Fruit fly (Drosophila melanogaster) whole organism, prepupa: ENCODE results near the gene CG31776.

Experiments
- Blimp-1 ChIP-seq: fragments of 200-800 bp; sonication (Bioruptor generic); optimal IDR thresholded peaks from 3 replicates; lab custom pipeline; 2017; ENCODE audit warnings: missing biosample characterization, missing genetic modification characterization, mild to moderate bottlenecking, moderate library complexity, missing genetic modification reagents
- CG10669 ChIP-seq: fragments of 200-800 bp; sonication (Bioruptor generic); optimal IDR thresholded peaks from 3 replicates; lab custom pipeline; 2018; ENCODE audit warnings: missing biosample characterization, mild to moderate bottlenecking, missing genetic modification characterization, moderate library complexity
- CG11294 ChIP-seq: fragments of 200-800 bp; sonication (Bioruptor generic); IDR thresholded peaks from 2 replicates; pipeline ENCODE4 v1.3.6; 2022; ENCODE audit warnings: missing biosample characterization, missing genetic modification characterization
- CG11762 ChIP-seq: fragments of 200-800 bp; sonication (Bioruptor generic); optimal IDR thresholded peaks from 3 replicates; lab custom pipeline; 2016; ENCODE audit warnings: missing biosample characterization, missing genetic modification characterization; ENCODE audit not compliant: insufficient read depth
- CG15336 ChIP-seq: fragments of 200-800 bp; sonication (Bioruptor generic); IDR thresholded peaks from 2 replicates; pipeline ENCODE4 v1.3.6; 2022; ENCODE audit warnings: missing biosample characterization, missing genetic modification characterization
- CG1621 ChIP-seq: fragments of 200-800 bp; sonication (Bioruptor generic); optimal IDR thresholded peaks from 3 replicates; lab custom pipeline; 2018; ENCODE audit warnings: missing biosample characterization, mild to moderate bottlenecking, missing genetic modification characterization
- CG16779 ChIP-seq: fragments of 200-800 bp; sonication (Bioruptor generic); optimal IDR thresholded peaks from 3 replicates; lab custom pipeline; 2017; ENCODE audit warnings: missing biosample characterization, mild to moderate bottlenecking, missing genetic modification characterization
- CG3032 ChIP-seq: fragments of 200-800 bp; optimal IDR thresholded peaks from 2 replicates; lab custom pipeline; 2019; ENCODE audit warnings: missing biosample characterization, mild to moderate bottlenecking, missing genetic modification characterization, moderate library complexity
- CG31627 ChIP-seq: fragments of 200-800 bp; sonication (Bioruptor generic); optimal IDR thresholded peaks from 3 replicates; lab custom pipeline; 2016; ENCODE audit warnings: missing biosample characterization, missing genetic modification characterization
- CG32006 ChIP-seq: fragments of 200-800 bp; sonication (Bioruptor generic); optimal IDR thresholded peaks from 3 replicates; lab custom pipeline; 2017; ENCODE audit warnings: missing biosample characterization, mild to moderate bottlenecking, missing genetic modification characterization
- CG34406 ChIP-seq: fragments of 200-800 bp; sonication (Bioruptor generic); optimal IDR thresholded peaks from 3 replicates; lab custom pipeline; 2016; ENCODE audit warnings: missing biosample characterization, missing genetic modification characterization
- CG3919 ChIP-seq: fragments of 200-800 bp; sonication (Bioruptor generic); optimal IDR thresholded peaks from 3 replicates; lab custom pipeline; 2016; ENCODE audit warnings: missing biosample characterization, missing genetic modification characterization
- CG4318 ChIP-seq: fragments of 200-800 bp; sonication (Bioruptor generic); optimal IDR thresholded peaks from 3 replicates; lab custom pipeline; 2017; ENCODE audit warnings: missing biosample characterization, mild to moderate bottlenecking, missing genetic modification characterization
- CG6163 ChIP-seq: fragments of 200-800 bp; sonication (Bioruptor generic); IDR thresholded peaks from 3 replicates; pipeline ENCODE4 v1.3.6; 2022; ENCODE audit warnings: missing biosample characterization, missing genetic modification characterization
- CG6276 ChIP-seq: fragments of 200-800 bp; sonication (Bioruptor generic); optimal IDR thresholded peaks from 2 replicates; lab custom pipeline; 2017; ENCODE audit warnings: missing biosample characterization, mild to moderate bottlenecking, missing genetic modification characterization
- CG6792 ChIP-seq: fragments of 200-800 bp; sonication (Bioruptor generic); optimal IDR thresholded peaks from 3 replicates; lab custom pipeline; 2016; ENCODE audit warnings: missing biosample characterization, missing genetic modification characterization
- CG6808 ChIP-seq: fragments of 200-800 bp; sonication (Bioruptor generic); optimal IDR thresholded peaks from 3 replicates; lab custom pipeline; 2017; ENCODE audit warnings: missing biosample characterization, missing genetic modification characterization, mild to moderate bottlenecking, moderate library complexity, missing genetic modification reagents
- CG6854 ChIP-seq: fragments of 200-800 bp; sonication (Bioruptor generic); optimal IDR thresholded peaks from 2 replicates; lab custom pipeline; 2017; ENCODE audit warnings: missing biosample characterization, mild to moderate bottlenecking, missing genetic modification characterization
- CG7368 ChIP-seq: fragments of 200-800 bp; sonication (Bioruptor generic); optimal IDR thresholded peaks from 3 replicates; lab custom pipeline; 2016; ENCODE audit warnings: missing biosample characterization, missing genetic modification characterization
- CG8119 ChIP-seq: fragments of 200-800 bp; sonication (Bioruptor generic); IDR thresholded peaks from 3 replicates; pipeline ENCODE4 v1.3.6; 2022; ENCODE audit warnings: missing biosample characterization, missing genetic modification characterization
- CG8319 ChIP-seq: fragments of 200-800 bp; sonication (Bioruptor generic); optimal IDR thresholded peaks from 3 replicates; lab custom pipeline; 2016; ENCODE audit warnings: missing biosample characterization, missing genetic modification characterization
- CG8632 ChIP-seq: fragments of 200-800 bp; sonication (Bioruptor generic); optimal IDR thresholded peaks from 3 replicates; lab custom pipeline; 2016; ENCODE audit warnings: missing biosample characterization, missing genetic modification characterization
- CG9139 ChIP-seq: fragments of 200-800 bp; sonication (Bioruptor generic); optimal IDR thresholded peaks from 3 replicates; lab custom pipeline; 2017; ENCODE audit warnings: missing biosample characterization, mild to moderate bottlenecking, missing genetic modification characterization
- Eip75B ChIP-seq: fragments of 200-800 bp; sonication (Bioruptor generic); optimal IDR thresholded peaks from 3 replicates; lab custom pipeline; 2016; ENCODE audit warnings: missing biosample characterization, missing genetic modification characterization
- Eip78C ChIP-seq: fragments of 200-800 bp; sonication (Bioruptor generic); peaks from one replicate; lab custom pipeline; 2016; ENCODE audit warnings: missing biosample characterization, missing genetic modification characterization
- Eip93F ChIP-seq: fragments of 200-800 bp; sonication (Bioruptor generic); optimal IDR thresholded peaks from 2 replicates; lab custom pipeline; 2016; ENCODE audit warnings: missing biosample characterization, mild to moderate bottlenecking, missing genetic modification characterization
- Ets21C ChIP-seq: fragments of 200-800 bp; sonication (Bioruptor generic); optimal IDR thresholded peaks from 3 replicates; lab custom pipeline; 2016; ENCODE audit warnings: missing biosample characterization, missing genetic modification characterization
- Hr38 ChIP-seq: sonication (Bioruptor generic); optimal IDR thresholded peaks from 2 replicates; lab custom pipeline; 2016; ENCODE audit warnings: missing biosample characterization, missing genetic modification characterization
- Hr4 ChIP-seq: fragments of 200-800 bp; sonication (Bioruptor generic); optimal IDR thresholded peaks from 3 replicates; lab custom pipeline; 2016; ENCODE audit warnings: missing biosample characterization, missing genetic modification characterization
- Lpt ChIP-seq: fragments of 200-800 bp; sonication (Bioruptor generic); optimal IDR thresholded peaks from 3 replicates; lab custom pipeline; 2016; ENCODE audit warnings: missing biosample characterization, missing genetic modification characterization
- Met ChIP-seq: fragments of 200-800 bp; sonication (Bioruptor generic); optimal IDR thresholded peaks from 3 replicates; lab custom pipeline; 2016; ENCODE audit warnings: missing biosample characterization, missing genetic modification characterization
- OdsH ChIP-seq: fragments of 200-800 bp; sonication (Bioruptor generic); optimal IDR thresholded peaks from 3 replicates; lab custom pipeline; 2016; ENCODE audit warnings: missing biosample characterization, missing genetic modification characterization
- Smox ChIP-seq: fragments of 200-800 bp; sonication (Bioruptor generic); optimal IDR thresholded peaks from 3 replicates; lab custom pipeline; 2016; ENCODE audit warnings: missing biosample characterization, missing genetic modification characterization
- Sox102F ChIP-seq: fragments of 200-800 bp; sonication (Bioruptor generic); optimal IDR thresholded peaks from 2 replicates; lab custom pipeline; 2016; ENCODE audit warnings: missing biosample characterization, mild to moderate bottlenecking, missing genetic modification characterization
- Sox14 ChIP-seq: fragments of 200-800 bp; sonication (Bioruptor generic); optimal IDR thresholded peaks from 3 replicates; lab custom pipeline; 2016; ENCODE audit warnings: missing biosample characterization, missing genetic modification characterization
- Sox15 ChIP-seq: fragments of 200-800 bp; sonication (Bioruptor generic); optimal IDR thresholded peaks from 3 replicates; lab custom pipeline; 2016; ENCODE audit warnings: missing biosample characterization, missing genetic modification characterization
- achi ChIP-seq: fragments of 200-800 bp; sonication (Bioruptor generic); optimal IDR thresholded peaks from 3 replicates; lab custom pipeline; 2016; ENCODE audit warnings: missing biosample characterization, missing genetic modification characterization
- acj6 ChIP-seq: fragments of 200-800 bp; sonication (Bioruptor generic); optimal IDR thresholded peaks from 3 replicates; lab custom pipeline; 2016; ENCODE audit warnings: missing biosample characterization, missing genetic modification characterization
- cyc ChIP-seq: fragments of 200-800 bp; sonication (Bioruptor generic); optimal IDR thresholded peaks from 3 replicates; lab custom pipeline; 2016; ENCODE audit warnings: missing biosample characterization, missing genetic modification characterization
- dac ChIP-seq: fragments of 200-800 bp; sonication (Bioruptor generic); optimal IDR thresholded peaks from 2 replicates; lab custom pipeline; 2017; ENCODE audit warnings: missing biosample characterization, mild to moderate bottlenecking, missing genetic modification characterization
- dsx ChIP-seq: fragments of 200-800 bp; optimal IDR thresholded peaks from 3 replicates; lab custom pipeline; 2019; ENCODE audit warnings: missing biosample characterization, mild to moderate bottlenecking, missing genetic modification characterization, moderate library complexity; ENCODE audit not compliant: poor library complexity, severe bottlenecking
- eg ChIP-seq: fragments of 200-800 bp; sonication (Bioruptor generic); IDR thresholded peaks from 3 replicates; pipeline ENCODE4 v1.3.6; 2022; ENCODE audit warnings: missing biosample characterization, missing genetic modification characterization
- esn ChIP-seq: fragments of 200-800 bp; sonication (Bioruptor generic); optimal IDR thresholded peaks from 2 replicates; lab custom pipeline; 2016; ENCODE audit warnings: missing biosample characterization, mild to moderate bottlenecking, missing genetic modification characterization, moderate library complexity
- fd59A ChIP-seq: fragments of 200-800 bp; sonication (Bioruptor generic); optimal IDR thresholded peaks from 2 replicates; lab custom pipeline; 2017; ENCODE audit warnings: missing biosample characterization, mild to moderate bottlenecking, missing genetic modification characterization, missing genetic modification reagents
- fd85E ChIP-seq: fragments of 200-800 bp; sonication (Bioruptor generic); optimal IDR thresholded peaks from 3 replicates; lab custom pipeline; 2016; ENCODE audit warnings: missing biosample characterization, missing genetic modification characterization
- fkh ChIP-seq: fragments of 200-800 bp; sonication (Bioruptor generic); optimal IDR thresholded peaks from 3 replicates; lab custom pipeline; 2017; ENCODE audit warnings: missing biosample characterization, mild to moderate bottlenecking, missing genetic modification characterization, moderate library complexity
- lz ChIP-seq: fragments of 200-800 bp; sonication (Bioruptor generic); optimal IDR thresholded peaks from 3 replicates; lab custom pipeline; 2016; ENCODE audit warnings: missing biosample characterization, missing genetic modification characterization
- net ChIP-seq: fragments of 200-800 bp; sonication (Bioruptor generic); optimal IDR thresholded peaks from 3 replicates; lab custom pipeline; 2016; ENCODE audit warnings: missing biosample characterization, missing genetic modification characterization
- salr ChIP-seq, 2 experiments: fragments of 200-800 bp; sonication (Bioruptor generic); optimal IDR thresholded peaks; 3 replicates each; lab custom pipeline; 2016 to 2018; ENCODE audit warnings: missing biosample characterization in 2 of 2, missing genetic modification characterization in 2 of 2, mild to moderate bottlenecking in 1 of 2
- spab ChIP-seq: fragments of 200-800 bp; sonication (Bioruptor generic); optimal IDR thresholded peaks from 2 replicates; lab custom pipeline; 2017; ENCODE audit warnings: missing biosample characterization, mild to moderate bottlenecking, missing genetic modification characterization, missing genetic modification reagents
- ss ChIP-seq, 2 experiments: fragments of 200-800 bp; sonication (Bioruptor generic); optimal IDR thresholded peaks; 2 replicates in 1 of 2; 3 replicates in 1 of 2; lab custom pipeline; 2017 to 2018; ENCODE audit warnings: mild to moderate bottlenecking in 2 of 2, missing biosample characterization in 2 of 2, missing genetic modification characterization in 2 of 2, moderate library complexity in 1 of 2
- svp ChIP-seq: fragments of 200-800 bp; sonication (Bioruptor generic); peaks from one replicate; lab custom pipeline; 2016; ENCODE audit warnings: missing biosample characterization, missing genetic modification characterization
- topi ChIP-seq: fragments of 200-800 bp; sonication (Bioruptor generic); optimal IDR thresholded peaks from 3 replicates; lab custom pipeline; 2016; ENCODE audit warnings: missing biosample characterization, missing genetic modification characterization

CG31776 gene

DNA sequence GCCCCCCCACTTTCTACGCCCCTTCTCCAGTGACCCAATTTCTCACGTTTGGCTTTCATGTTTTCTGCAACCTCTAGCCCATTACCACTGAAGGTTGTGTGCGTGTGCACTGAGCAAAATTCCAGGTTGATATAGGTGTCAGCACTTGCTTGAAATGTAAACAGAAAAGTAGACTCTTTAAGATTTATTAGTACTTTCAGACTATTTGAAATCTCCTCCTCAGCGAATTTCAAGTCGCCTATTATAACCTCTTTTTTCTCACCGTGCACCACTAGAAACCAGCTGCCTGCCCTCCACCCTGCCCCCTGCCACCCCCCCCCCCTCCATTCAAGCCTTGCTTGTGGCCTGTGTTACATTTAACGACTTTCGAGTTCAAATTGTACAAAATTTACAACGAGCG is 34.9 kb upstream of the CG31776 start:
- TF ChIP-seq Sox14 (GFP tag; lab: Kevin White, UChicago) (no peak), Smox (GFP tag; lab: Kevin White, UChicago) (no peak), ss (GFP tag; optimal IDR thresholded peaks at IDR 0.05; lab: Kevin White, UChicago) (no peak), Sox15 (no peak), CG6808 (GFP tag; lab: Kevin White, UChicago) (no peak), OdsH (GFP tag; lab: Kevin White, UChicago) (peak; percentile 13), CG8632 (GFP tag; lab: Kevin White, UChicago) (no peak), CG15336 (GFP tag; lab: Robert Waterston, UW) (peak; percentile 66), CG7368 (GFP tag; lab: Kevin White, UChicago) (no peak), CG31627 (no peak), lz (GFP tag; lab: Kevin White, UChicago) (no peak), fkh (no peak), Met (GFP tag; lab: Kevin White, UChicago) (no peak), Ets21C (GFP tag; lab: Kevin White, UChicago) (no peak), CG10669 (no peak), CG8319 (GFP tag; lab: Kevin White, UChicago) (no peak), dsx (GFP tag; lab: Kevin White, UChicago) (no peak), CG16779 (no peak), CG6276 (GFP tag; lab: Kevin White, UChicago) (peak; percentile 42), dac (peak; percentile 30), Hr38 (GFP tag; lab: Kevin White, UChicago) (no peak), CG11294 (GFP tag; lab: Robert Waterston, UW) (no peak; the same call in 1 of the 2 replicates), achi (GFP tag; lab: Kevin White, UChicago) (no peak), CG6792 (no peak), spab (GFP tag; lab: Kevin White, UChicago) (no peak), Blimp-1 (GFP tag; lab: Kevin White, UChicago) (no peak), topi (no peak), Sox102F (GFP tag; lab: Kevin White, UChicago) (no peak), CG11762 (GFP tag; lab: Kevin White, UChicago) (no peak), svp (GFP tag; lab: Kevin White, UChicago) (peak; percentile 35), Lpt (no peak), CG32006 (GFP tag; lab: Kevin White, UChicago) (peak; percentile 63), CG8119 (GFP tag; lab: Robert Waterston, UW) (0 out of 3 replicates have a peak, but pooled peaks have one; percentile 41), Eip78C (peak; percentile 32), CG3919 (GFP tag; lab: Kevin White, UChicago) (no peak), CG4318 (GFP tag; lab: Kevin White, UChicago) (no peak), fd59A (GFP tag; lab: Kevin White, UChicago) (no peak), CG1621 (no peak), esn (GFP tag; lab: Kevin White, UChicago) (no peak), CG6854 (GFP tag; lab: Kevin White, UChicago) (no peak), fd85E (GFP tag; lab: Kevin White, UChicago) (no peak), CG3032 (no peak), Hr4 (GFP tag; lab: Kevin White, UChicago) (peak; percentile 63), CG9139 (no peak), net (GFP tag; lab: Kevin White, UChicago) (no peak), cyc (no peak), Eip75B (GFP tag; lab: Kevin White, UChicago) (no peak), CG34406 (GFP tag; lab: Kevin White, UChicago) (no peak), eg (peak; percentile 75; the same call in 2 of the 3 replicates), Eip93F (GFP tag; lab: Kevin White, UChicago) (no peak), salr (GFP tag; optimal IDR thresholded peaks at IDR 0.05; lab: Kevin White, UChicago) (no peak), acj6 (no peak), CG6163 (peak; percentile 68)
